Worm (Caenorhabditis elegans) whole organism, late embryonic: ENCODE data around the gene cest-8.

Source experiments
- ceh-9 ChIP-seq: sonication (generic microtip); optimal IDR thresholded peaks from 2 replicates; lab custom pipeline; 2016; ENCODE audit warnings: mild to moderate bottlenecking, missing genetic modification characterization, inconsistent platforms, missing compliant biosample characterization
- dve-1 ChIP-seq: sonication (generic microtip); optimal IDR thresholded peaks from 2 replicates; lab custom pipeline; 2017; ENCODE audit warnings: antibody characterized with exemption, mild to moderate bottlenecking, missing genetic modification characterization, missing compliant biosample characterization
- nhr-11 ChIP-seq: fragments of 150-350 bp; optimal IDR thresholded peaks from 2 replicates; lab custom pipeline; 2014; ENCODE audit warnings: missing biosample characterization, missing genetic modification characterization
- rnt-1 ChIP-seq: sonication (generic microtip); optimal IDR thresholded peaks from 2 replicates; lab custom pipeline; 2016; ENCODE audit warnings: missing genetic modification characterization, missing compliant biosample characterization

ce11 chrX:12184393-12184792, 35.1 kb upstream of the cest-8 start:
- TF ChIP-seq dve-1 (tag; lab: Kevin White, UChicago) (no peak), ceh-9 (tag; lab: Kevin White, UChicago) (no peak), nhr-11 (tag; lab: Kevin White, UChicago) (no peak), rnt-1 (tag; lab: Kevin White, UChicago) (no peak)
